Worm (Caenorhabditis elegans) whole organism, dauer: Measurements from ENCODE around the gene lgc-49.

ENCODE experiments used
- unc-62 ChIP-seq: sonication (generic microtip); optimal IDR thresholded peaks from 2 replicates; lab custom pipeline; 2017; ENCODE audit warnings: missing biosample characterization, missing genetic modification reagents, missing genetic modification characterization

lgc-49 gene

ce11 chrV:11174663-11175062 lies 16.4 kb upstream of the lgc-49 start:
- no peak for TF ChIP-seq unc-62

- TF ChIP-seq unc-62 = no peak
Measured at ce11 chrV:11177577-11177976, 13.5 kb upstream of the lgc-49 start, which contains the start of gene gpa-1. TSS of gene gpa-1 (minus strand) at chrV:11177677.

DNA sequence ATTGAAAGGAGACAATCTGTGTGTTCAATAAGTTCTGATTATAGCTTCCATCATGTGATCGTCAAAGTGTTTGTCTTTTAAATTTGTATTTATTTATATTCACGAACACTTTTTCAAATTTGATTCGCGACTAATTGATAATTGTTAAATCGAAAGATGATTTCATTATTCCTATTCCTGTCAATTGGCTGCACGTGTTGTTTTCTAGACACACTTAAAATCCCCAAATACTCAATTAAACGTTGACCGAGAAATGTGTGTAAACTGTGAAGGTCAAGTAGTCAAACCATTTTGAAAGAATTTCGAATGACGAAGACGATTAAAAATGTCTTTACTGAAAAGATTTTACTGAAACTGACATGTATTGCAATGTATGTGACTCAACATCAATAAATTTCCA lies 10.1 kb upstream of the lgc-49 start:
- TF ChIP-seq unc-62 = no peak

ce11 chrV:11182925-11183324 lies 8.2 kb upstream of the lgc-49 start, which contains the start of gene cnc-10:
TSS of gene cnc-10 (plus strand) at chrV:11183225.
- no peak for TF ChIP-seq unc-62

DNA sequence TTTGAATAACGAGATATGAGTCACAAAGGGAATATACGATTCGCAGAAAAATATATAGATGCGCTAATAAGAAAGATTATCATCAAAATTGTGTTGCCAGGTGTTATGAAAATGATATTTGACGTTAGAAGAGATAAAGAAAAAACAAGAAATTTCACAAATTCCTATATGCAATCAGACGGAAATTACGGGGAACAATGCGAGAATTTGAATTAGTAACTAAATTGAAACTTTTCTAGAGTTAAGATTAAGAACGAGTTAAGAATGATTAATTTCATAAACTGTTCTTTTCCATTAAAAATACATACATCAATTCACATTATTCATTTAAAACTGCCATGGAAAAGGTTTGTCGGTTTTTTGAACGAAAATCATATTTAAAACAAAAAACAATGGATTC lies 5.0 kb downstream of the lgc-49 start, which contains the start of gene clc-6:
clc-6 (minus strand) TSS at position 101 of the 400 bp plus-strand sequence.
- no peak for TF ChIP-seq unc-62

DNA sequence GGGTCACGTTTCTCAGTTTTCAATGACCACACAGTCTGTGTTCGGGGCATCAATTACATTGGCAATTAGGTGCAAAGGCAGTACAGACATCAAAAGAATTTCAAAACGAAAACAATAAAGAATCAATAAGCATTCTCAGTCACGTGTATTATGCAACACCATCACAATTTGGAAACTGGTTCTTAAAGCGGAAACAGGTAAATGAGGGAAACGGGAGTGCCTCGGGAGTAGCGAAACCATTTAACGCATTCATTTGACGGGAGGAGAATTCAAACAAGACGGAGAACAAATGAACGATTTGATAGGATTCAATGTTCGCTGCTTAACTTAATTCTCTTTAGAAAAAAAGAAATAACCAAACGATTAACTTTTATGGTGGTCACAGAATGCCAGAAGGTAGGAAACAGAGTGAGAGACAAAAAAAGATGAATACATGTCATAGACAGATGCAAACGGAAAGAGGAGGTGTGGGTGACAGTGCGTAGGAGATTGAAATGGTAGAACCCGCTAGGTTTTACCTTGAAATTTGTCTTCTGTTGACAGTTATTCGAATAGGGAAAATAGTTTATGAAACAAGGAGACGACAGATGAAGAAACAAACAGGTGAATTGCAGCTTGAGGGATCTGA lies 5.7 kb downstream of the lgc-49 start:
- no peak for TF ChIP-seq unc-62

- TF ChIP-seq unc-62 = no peak
Measured at ce11 chrV:11198094-11198493, 7.0 kb downstream of the lgc-49 start.

DNA sequence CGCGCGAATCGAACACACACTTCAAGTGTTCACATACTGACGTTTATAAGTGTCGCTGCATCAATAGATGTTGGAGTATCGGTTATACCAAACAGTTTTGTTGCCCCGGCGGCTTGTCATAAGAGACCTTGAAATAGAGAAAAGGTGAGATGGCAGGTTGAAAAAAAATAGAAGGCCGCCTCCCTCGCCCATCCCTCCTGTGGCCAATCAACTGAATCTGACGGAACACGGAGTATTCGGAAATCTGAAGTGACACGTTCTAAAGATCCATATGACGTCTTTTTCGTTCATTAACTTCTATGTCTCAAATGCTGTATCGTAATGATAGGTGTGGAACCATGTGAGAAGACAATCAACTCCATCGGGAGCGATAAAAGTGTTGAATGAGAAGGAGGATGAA lies 8.4 kb downstream of the lgc-49 start:
- no peak for TF ChIP-seq unc-62

DNA sequence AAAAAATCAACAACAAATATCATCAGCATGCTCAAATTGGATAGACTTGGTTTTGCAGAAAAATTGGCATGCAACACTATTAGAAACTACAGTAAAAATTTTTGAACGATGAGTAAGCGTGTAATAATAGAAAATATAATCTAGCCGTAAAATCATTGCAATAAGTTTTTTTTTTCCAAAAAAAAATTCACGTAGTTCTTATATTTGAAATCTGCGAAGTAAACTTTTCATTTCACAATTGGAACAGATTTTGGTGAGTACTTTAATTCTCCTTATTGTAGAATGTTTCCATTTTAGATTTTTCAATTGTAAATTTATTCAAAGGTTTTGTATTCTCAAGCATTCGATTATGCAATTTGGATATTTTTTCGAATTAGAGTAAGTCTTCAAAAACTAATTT lies 9.2 kb downstream of the lgc-49 start, which contains the start of gene K10D6.3:
K10D6.3 (plus strand) TSS at position 301 of the 400 bp plus-strand sequence.
- TF ChIP-seq unc-62 = no peak

DNA sequence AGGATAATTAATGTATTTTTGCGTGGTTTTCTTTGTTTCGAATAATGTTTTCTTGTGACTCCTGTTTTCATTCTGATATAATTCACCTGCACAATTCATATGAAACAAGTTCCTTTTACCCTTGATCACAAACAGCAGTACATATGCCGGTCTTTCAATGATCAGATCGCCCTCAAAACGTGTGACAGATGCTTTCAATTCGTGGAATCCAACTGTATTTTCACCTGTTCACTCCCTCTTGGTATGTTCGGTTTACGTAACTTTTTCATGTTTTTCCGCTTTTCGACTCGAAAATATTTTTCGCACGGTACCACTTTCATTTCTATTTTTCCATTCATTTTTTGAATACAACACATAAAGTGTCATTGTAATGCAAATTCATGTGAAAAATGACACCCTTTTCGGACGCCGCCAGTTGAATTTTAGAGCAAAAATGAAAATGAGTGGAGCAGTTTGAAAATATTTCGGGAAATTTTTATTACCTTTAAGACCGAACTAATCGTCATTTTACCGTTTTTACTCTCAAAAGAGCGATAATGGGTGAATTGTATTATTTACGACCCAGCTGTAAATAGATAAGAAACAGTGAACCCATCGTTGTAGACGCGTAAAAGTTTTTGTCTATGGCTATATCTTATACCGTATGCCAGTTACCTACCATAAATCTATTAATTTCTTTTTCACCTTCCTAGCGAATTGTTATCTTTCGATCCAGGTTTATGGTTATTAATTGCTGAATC lies 10.9 kb downstream of the lgc-49 start, which contains the start of gene K10D6.4:
K10D6.4 (plus strand) TSS at position 100 of the 740 bp plus-strand sequence.
- TF ChIP-seq unc-62 = no peak

ce11 chrV:11204452-11204851 lies 13.4 kb downstream of the lgc-49 start:
- TF ChIP-seq unc-62 = no peak

- TF ChIP-seq unc-62 = no peak
Measured at ce11 chrV:11206467-11206866, 15.4 kb downstream of the lgc-49 start.

- TF ChIP-seq unc-62 = no peak
Measured at ce11 chrV:11209452-11210188, 18.5 kb downstream of the lgc-49 start.

- no peak for TF ChIP-seq unc-62
Measured at ce11 chrV:11211323-11211722, 20.2 kb downstream of the lgc-49 start.

- TF ChIP-seq unc-62 = no peak
Measured at ce11 chrV:11214569-11214968, 23.5 kb downstream of the lgc-49 start.

DNA sequence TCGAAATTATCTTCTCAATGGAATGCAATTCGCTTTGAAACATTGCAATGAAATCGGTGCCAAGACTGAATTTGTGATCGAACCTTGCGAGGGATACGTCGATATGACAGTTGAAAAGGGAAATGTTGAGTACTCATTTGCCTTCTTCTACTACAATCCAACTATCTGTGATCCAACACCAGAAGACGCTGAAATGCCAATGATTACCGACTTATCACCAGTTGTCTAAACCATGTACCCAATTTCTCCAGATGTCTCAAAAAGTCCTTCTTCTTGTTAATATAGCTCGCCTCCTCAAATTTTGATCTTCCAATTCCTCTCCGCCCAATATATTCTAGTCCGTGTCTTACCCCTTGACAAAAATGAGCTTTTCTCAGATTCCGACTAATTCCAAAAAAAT lies 25.1 kb downstream of the lgc-49 start:
- no peak for TF ChIP-seq unc-62

DNA sequence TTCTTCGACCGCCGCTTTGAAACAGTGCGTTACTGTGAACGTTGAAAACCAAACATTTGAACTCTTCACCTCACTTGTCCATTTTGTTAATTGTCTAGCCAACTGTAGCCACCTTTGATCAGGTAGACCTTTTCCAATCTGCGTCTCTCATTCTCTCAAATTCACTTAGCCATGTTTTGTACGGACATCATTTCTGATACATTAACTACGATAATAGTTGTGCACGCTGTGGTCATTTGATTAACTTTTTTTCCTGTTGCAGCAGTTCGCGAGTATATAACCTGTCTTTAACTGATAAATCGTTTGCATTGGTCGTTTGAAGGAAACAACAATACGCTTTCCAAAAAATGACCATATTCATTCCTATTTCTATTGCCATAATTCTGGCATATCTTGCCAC lies 26.3 kb downstream of the lgc-49 start, which contains the start of gene cyp-29A2:
cyp-29A2 (plus strand) TSS at position 190 of the 400 bp plus-strand sequence.
- TF ChIP-seq unc-62 = no peak
